Fruit fly (Drosophila melanogaster) whole organism, embryonic: Measurements from ENCODE around the gene CG1024.

Source experiments
- Adf1 ChIP-seq: fragments of 200-800 bp; sonication (Bioruptor generic); IDR thresholded peaks from 2 replicates; pipeline ENCODE4 v1.3.6; 2022; ENCODE audit warnings: missing biosample characterization, missing genetic modification characterization
- B-H2 ChIP-seq: fragments of 200-800 bp; sonication (Bioruptor generic); optimal IDR thresholded peaks from 2 replicates; lab custom pipeline; 2018; ENCODE audit warnings: missing biosample characterization, mild to moderate bottlenecking, missing genetic modification characterization
- CG11093 ChIP-seq: fragments of 200-800 bp; sonication (Bioruptor generic); IDR thresholded peaks from 3 replicates; pipeline ENCODE4 v1.3.6; 2022; ENCODE audit warnings: missing biosample characterization, missing genetic modification characterization
- CG12219 ChIP-seq: fragments of 200-800 bp; sonication (Bioruptor generic); optimal IDR thresholded peaks from 3 replicates; lab custom pipeline; 2018; ENCODE audit warnings: missing biosample characterization, mild to moderate bottlenecking, missing genetic modification characterization
- CG14710 ChIP-seq: fragments of 200-800 bp; sonication (Bioruptor generic); optimal IDR thresholded peaks from 3 replicates; lab custom pipeline; 2019; ENCODE audit warnings: missing biosample characterization, mild to moderate bottlenecking, missing genetic modification characterization, moderate library complexity
- CG1603 ChIP-seq: fragments of 200-800 bp; sonication (Bioruptor generic); optimal IDR thresholded peaks from 2 replicates; lab custom pipeline; 2019; ENCODE audit warnings: missing biosample characterization, mild to moderate bottlenecking, missing genetic modification characterization, moderate library complexity
- CG1647 ChIP-seq: fragments of 200-800 bp; sonication (Bioruptor generic); optimal IDR thresholded peaks from 3 replicates; lab custom pipeline; 2016; ENCODE audit warnings: missing biosample characterization, missing genetic modification characterization
- CG17802 ChIP-seq: fragments of 200-800 bp; sonication (Bioruptor generic); optimal IDR thresholded peaks from 2 replicates; lab custom pipeline; 2018; ENCODE audit warnings: missing biosample characterization, mild to moderate bottlenecking, missing genetic modification characterization, moderate library complexity
- CG17829 ChIP-seq: fragments of 200-800 bp; optimal IDR thresholded peaks from 2 replicates; lab custom pipeline; 2019; ENCODE audit warnings: missing biosample characterization, mild to moderate bottlenecking, missing genetic modification characterization, moderate library complexity
- CG1792 ChIP-seq: fragments of 200-800 bp; sonication (Bioruptor generic); optimal IDR thresholded peaks from 2 replicates; lab custom pipeline; 2016; ENCODE audit warnings: missing biosample characterization, missing genetic modification characterization
- CG2116 ChIP-seq: fragments of 200-800 bp; sonication (Bioruptor generic); optimal IDR thresholded peaks from 3 replicates; lab custom pipeline; 2018; ENCODE audit warnings: missing biosample characterization, mild to moderate bottlenecking, missing genetic modification characterization
- CG2120 ChIP-seq: fragments of 200-800 bp; sonication (Bioruptor generic); optimal IDR thresholded peaks from 3 replicates; lab custom pipeline; 2016; ENCODE audit warnings: missing biosample characterization, missing genetic modification characterization
- CG2199 ChIP-seq: fragments of 200-800 bp; sonication (Bioruptor generic); IDR thresholded peaks from 3 replicates; pipeline ENCODE4 v1.3.6; 2022; ENCODE audit warnings: missing biosample characterization, missing genetic modification characterization
- CG2202 ChIP-seq: fragments of 200-800 bp; sonication (Bioruptor generic); optimal IDR thresholded peaks from 2 replicates; lab custom pipeline; 2018; ENCODE audit warnings: missing biosample characterization, mild to moderate bottlenecking, missing genetic modification characterization
- CG33557 ChIP-seq: fragments of 200-800 bp; sonication (Bioruptor generic); optimal IDR thresholded peaks from 2 replicates; lab custom pipeline; 2019; ENCODE audit warnings: missing biosample characterization, mild to moderate bottlenecking, missing genetic modification characterization, moderate library complexity
- CG4424 ChIP-seq: fragments of 200-800 bp; sonication (Bioruptor generic); optimal IDR thresholded peaks from 3 replicates; lab custom pipeline; 2016; ENCODE audit warnings: missing biosample characterization, missing genetic modification characterization
- CG4730 ChIP-seq: fragments of 200-800 bp; sonication (Bioruptor generic); IDR thresholded peaks from 2 replicates; pipeline ENCODE4 v1.3.6; 2022; ENCODE audit warnings: missing biosample characterization, missing genetic modification characterization
- CG8290 ChIP-seq, 3 experiments: fragments of 200-800 bp; sonication (Bioruptor generic); optimal IDR thresholded peaks; 2 replicates each; lab custom pipeline; 2016 to 2019; ENCODE audit warnings: missing biosample characterization in 3 of 3, missing genetic modification characterization in 3 of 3, mild to moderate bottlenecking in 2 of 3, moderate library complexity in 1 of 3
- CkIIα-i1 ChIP-seq: fragments of 200-800 bp; sonication (Bioruptor generic); IDR thresholded peaks from 2 replicates; pipeline ENCODE4 v1.3.6; 2022; ENCODE audit warnings: missing biosample characterization, missing genetic modification characterization
- Dp ChIP-seq: fragments of 200-800 bp; sonication (Bioruptor generic); optimal IDR thresholded peaks from 2 replicates; lab custom pipeline; 2018; ENCODE audit warnings: missing biosample characterization, mild to moderate bottlenecking, missing genetic modification characterization, moderate library complexity
- Dref ChIP-seq: fragments of 200-800 bp; sonication (Bioruptor generic); IDR thresholded peaks from 2 replicates; pipeline ENCODE4 v1.3.6; 2022; ENCODE audit warnings: missing biosample characterization, missing genetic modification characterization
- H15 ChIP-seq: fragments of 200-800 bp; sonication (Bioruptor generic); IDR thresholded peaks from 3 replicates; pipeline ENCODE4 v1.3.6; 2022; ENCODE audit warnings: missing biosample characterization, missing genetic modification characterization
- Hand ChIP-seq: fragments of 200-800 bp; sonication (Bioruptor generic); optimal IDR thresholded peaks from 2 replicates; lab custom pipeline; 2017; ENCODE audit warnings: mild to moderate bottlenecking, missing biosample characterization, missing genetic modification reagents, missing genetic modification characterization
- Hmr ChIP-seq: fragments of 200-800 bp; sonication (Bioruptor generic); optimal IDR thresholded peaks from 3 replicates; lab custom pipeline; 2017; ENCODE audit warnings: mild to moderate bottlenecking, missing biosample characterization, missing genetic modification reagents, missing genetic modification characterization
- MESR4 ChIP-seq: fragments of 200-800 bp; sonication (Bioruptor generic); optimal IDR thresholded peaks from 2 replicates; lab custom pipeline; 2018; ENCODE audit warnings: missing biosample characterization, mild to moderate bottlenecking, missing genetic modification characterization, moderate library complexity
- Max ChIP-seq: fragments of 200-800 bp; sonication (Bioruptor generic); optimal IDR thresholded peaks from 2 replicates; lab custom pipeline; 2016; ENCODE audit warnings: missing biosample characterization, mild to moderate bottlenecking, missing genetic modification characterization
- Med ChIP-seq: fragments of 200-800 bp; sonication (Bioruptor generic); peaks from one replicate; lab custom pipeline; 2016; ENCODE audit warnings: missing biosample characterization, missing genetic modification characterization, mild to moderate bottlenecking, inconsistent platforms, moderate library complexity
- NfI ChIP-seq: fragments of 200-800 bp; sonication (Bioruptor generic); optimal IDR thresholded peaks from 3 replicates; lab custom pipeline; 2018; ENCODE audit warnings: missing biosample characterization, mild to moderate bottlenecking, missing genetic modification characterization, moderate library complexity
- Opbp ChIP-seq: fragments of 200-800 bp; sonication (Bioruptor generic); IDR thresholded peaks from 3 replicates; pipeline ENCODE4 v1.3.6; 2022; ENCODE audit warnings: missing biosample characterization, missing genetic modification characterization; ENCODE audit not compliant: partially characterized antibody
- Pdp1 ChIP-seq, 2 experiments: fragments of 200-800 bp; sonication (Bioruptor generic); optimal IDR thresholded peaks; 3 replicates each; lab custom pipeline; 2016; ENCODE audit warnings: missing biosample characterization in 2 of 2, missing genetic modification characterization in 2 of 2, mild to moderate bottlenecking in 1 of 2, moderate library complexity in 1 of 2
- bcd ChIP-seq: fragments of 200-800 bp; sonication (Bioruptor generic); optimal IDR thresholded peaks from 2 replicates; lab custom pipeline; 2017; ENCODE audit warnings: missing biosample characterization, mild to moderate bottlenecking, missing genetic modification characterization
- bsh ChIP-seq, 2 experiments: fragments of 200-800 bp; sonication (Bioruptor generic); optimal IDR thresholded peaks; 2 replicates each; lab custom pipeline; 2017 to 2018; ENCODE audit warnings: mild to moderate bottlenecking in 2 of 2, missing biosample characterization in 2 of 2, missing genetic modification characterization in 2 of 2, moderate library complexity in 1 of 2
- cas ChIP-seq: fragments of 200-800 bp; sonication (Bioruptor generic); IDR thresholded peaks from 2 replicates; pipeline ENCODE4 v1.3.6; 2022; ENCODE audit warnings: missing biosample characterization, missing genetic modification characterization
- caup ChIP-seq: fragments of 200-800 bp; sonication (Bioruptor generic); optimal IDR thresholded peaks from 3 replicates; lab custom pipeline; 2017; ENCODE audit warnings: missing biosample characterization, mild to moderate bottlenecking, missing genetic modification characterization, moderate library complexity; ENCODE audit not compliant: severe bottlenecking
- corto ChIP-seq: fragments of 200-800 bp; sonication (Bioruptor generic); optimal IDR thresholded peaks from 2 replicates; lab custom pipeline; 2016; ENCODE audit warnings: missing biosample characterization, mild to moderate bottlenecking, missing genetic modification characterization, moderate library complexity
- croc ChIP-seq: fragments of 200-800 bp; sonication (Bioruptor generic); conservative IDR thresholded peaks from 3 replicates; pipeline ENCODE4 v1.3.6; 2022; ENCODE audit warnings: missing biosample characterization, missing genetic modification characterization
- dimm ChIP-seq: fragments of 200-800 bp; sonication (Bioruptor generic); IDR thresholded peaks from 2 replicates; pipeline ENCODE4 v1.3.6; 2022; ENCODE audit warnings: missing biosample characterization, missing genetic modification characterization
- dmrt11E ChIP-seq: fragments of 200-800 bp; sonication (Bioruptor generic); optimal IDR thresholded peaks from 3 replicates; lab custom pipeline; 2018; ENCODE audit warnings: missing biosample characterization, mild to moderate bottlenecking, missing genetic modification characterization, moderate library complexity
- dmrt99B ChIP-seq: fragments of 200-800 bp; sonication (Bioruptor generic); optimal IDR thresholded peaks from 2 replicates; lab custom pipeline; 2018; ENCODE audit warnings: missing biosample characterization, mild to moderate bottlenecking, missing genetic modification characterization, moderate library complexity
- ems ChIP-seq: fragments of 200-800 bp; sonication (Bioruptor generic); optimal IDR thresholded peaks from 3 replicates; lab custom pipeline; 2016; ENCODE audit warnings: missing biosample characterization, missing genetic modification characterization
- fd102C ChIP-seq: fragments of 200-800 bp; sonication (Bioruptor generic); optimal IDR thresholded peaks from 2 replicates; lab custom pipeline; 2018; ENCODE audit warnings: missing biosample characterization, mild to moderate bottlenecking, missing genetic modification characterization, moderate library complexity
- grau ChIP-seq: fragments of 200-800 bp; optimal IDR thresholded peaks from 3 replicates; lab custom pipeline; 2019; ENCODE audit warnings: missing biosample characterization, mild to moderate bottlenecking, missing genetic modification characterization, moderate library complexity
- gsb-n ChIP-seq: fragments of 200-800 bp; sonication (Bioruptor generic); optimal IDR thresholded peaks from 3 replicates; lab custom pipeline; 2018; ENCODE audit warnings: missing biosample characterization, mild to moderate bottlenecking, missing genetic modification characterization
- insv ChIP-seq, 2 experiments: fragments of 200-800 bp; sonication (Bioruptor generic); optimal IDR thresholded peaks; 3 replicates each; lab custom pipeline; 2016 to 2018; ENCODE audit warnings: missing biosample characterization in 2 of 2, missing genetic modification characterization in 2 of 2
- klu ChIP-seq: fragments of 200-800 bp; sonication (Bioruptor generic); IDR thresholded peaks from 2 replicates; pipeline ENCODE4 v1.3.6; 2022; ENCODE audit warnings: missing biosample characterization, missing genetic modification characterization
- lmd ChIP-seq: fragments of 200-800 bp; sonication (Bioruptor generic); IDR thresholded peaks from 2 replicates; pipeline ENCODE4 v1.3.6; 2022; ENCODE audit warnings: missing biosample characterization, missing genetic modification characterization
- lola ChIP-seq, 3 experiments: fragments of >200 bp in 2 of 3; fragments of 200-800 bp in 1 of 3; sonication (Bioruptor generic) in 1 of 3; optimal IDR thresholded peaks; 2 replicates each; lab custom pipeline; 2017 to 2019; ENCODE audit warnings: missing biosample characterization in 3 of 3, missing genetic modification characterization in 3 of 3, mild to moderate bottlenecking in 1 of 3, moderate library complexity in 1 of 3
- nerfin-2 ChIP-seq: fragments of 200-800 bp; sonication (Bioruptor generic); IDR thresholded peaks from 2 replicates; pipeline ENCODE4 v1.3.6; 2022; ENCODE audit warnings: missing biosample characterization, missing genetic modification characterization; ENCODE audit not compliant: partially characterized antibody
- peb ChIP-seq: fragments of 200-800 bp; sonication (Bioruptor generic); IDR thresholded peaks from 2 replicates; pipeline ENCODE4 v1.3.6; 2022; ENCODE audit warnings: missing biosample characterization, missing genetic modification characterization
- wek ChIP-seq: fragments of 200-800 bp; sonication (Bioruptor generic); optimal IDR thresholded peaks from 3 replicates; lab custom pipeline; 2018; ENCODE audit warnings: missing biosample characterization, mild to moderate bottlenecking, missing genetic modification characterization, moderate library complexity

Gene CG1024

dm6 chr3R:6380129-6380528, at the start of gene CG1024, which contains the start of gene TfIIFalpha (continued):
- TF ChIP-seq CG1603 (tag; lab: Kevin White, UChicago), result peak; percentile 23
- TF ChIP-seq Med, result peak; percentile 49
- peak; percentile 78 for TF ChIP-seq Dref (GFP tag; lab: Robert Waterston, UW)
- no peak for TF ChIP-seq dimm (GFP tag; lab: Robert Waterston, UW)
- peak; percentile 79 for TF ChIP-seq Opbp (GFP tag; lab: Robert Waterston, UW)
- TF ChIP-seq bsh (GFP tag; optimal IDR thresholded peaks at IDR 0.05; lab: Kevin White, UChicago), result no peak
- TF ChIP-seq Dp (GFP tag; lab: Kevin White, UChicago), result peak; percentile 55
- TF ChIP-seq CG17802 (tag; lab: Kevin White, UChicago), result no peak
- no peak for TF ChIP-seq CkIIα-i1 (GFP tag; lab: Robert Waterston, UW)
- no peak for TF ChIP-seq Hand
- peak; percentile 24 for TF ChIP-seq CG2120 (GFP tag; lab: Kevin White, UChicago)
- no peak for TF ChIP-seq croc (GFP tag; lab: Robert Waterston, UW)
- TF ChIP-seq CG4424 (GFP tag; lab: Kevin White, UChicago), result no peak
- TF ChIP-seq CG4730, result no peak
- TF ChIP-seq MESR4 (GFP tag; lab: Kevin White, UChicago), result peak; percentile 8
- TF ChIP-seq ems, result no peak
- no peak for TF ChIP-seq Pdp1 (GFP tag; optimal IDR thresholded peaks at IDR 0.05; lab: Kevin White, UChicago)
- TF ChIP-seq Max (GFP tag; lab: Kevin White, UChicago), result peak; percentile 7
- no peak for TF ChIP-seq peb (GFP tag; lab: Robert Waterston, UW)
- no peak for TF ChIP-seq dmrt99B
- peak; percentile 1 for TF ChIP-seq CG33557 (GFP tag; lab: Kevin White, UChicago)
- no peak for TF ChIP-seq H15 (GFP tag; lab: Robert Waterston, UW)
- no peak for TF ChIP-seq CG12219 (GFP tag; lab: Kevin White, UChicago)
- TF ChIP-seq dmrt11E (tag; lab: Kevin White, UChicago), result no peak
- no peak for TF ChIP-seq klu (GFP tag; lab: Robert Waterston, UW)
- no peak for TF ChIP-seq NfI (GFP tag; lab: Kevin White, UChicago)
- no peak for TF ChIP-seq lmd (GFP tag; lab: Robert Waterston, UW)
- TF ChIP-seq CG2202 (tag; lab: Kevin White, UChicago), result no peak
- TF ChIP-seq bcd (GFP tag; lab: Kevin White, UChicago), result no peak
- TF ChIP-seq cas (GFP tag; lab: Robert Waterston, UW), result no peak
- TF ChIP-seq caup (GFP tag; lab: Kevin White, UChicago), result no peak
- TF ChIP-seq gsb-n (tag; lab: Kevin White, UChicago), result no peak
- no peak for TF ChIP-seq corto
- no peak for TF ChIP-seq CG11093 (GFP tag; lab: Robert Waterston, UW)
- TF ChIP-seq CG1647, result no peak
- no peak for TF ChIP-seq fd102C (GFP tag; lab: Kevin White, UChicago)
- no peak for TF ChIP-seq lola (GFP tag; optimal IDR thresholded peaks at IDR 0.05; lab: Kevin White, UChicago)
- TF ChIP-seq CG17829, result peak; percentile 41
- TF ChIP-seq B-H2 (GFP tag; lab: Kevin White, UChicago), result no peak
- no peak for TF ChIP-seq insv (GFP tag; optimal IDR thresholded peaks at IDR 0.05; lab: Kevin White, UChicago)
- no peak for TF ChIP-seq wek (GFP tag; lab: Kevin White, UChicago)
- peak; percentile 96 for TF ChIP-seq nerfin-2 (GFP tag; lab: Robert Waterston, UW)
- TF ChIP-seq Adf1 (GFP tag; lab: Robert Waterston, UW), result 0 out of 2 replicates have a peak, but pooled peaks have one; percentile 8
- TF ChIP-seq CG2199, result no peak
- TF ChIP-seq CG1792 (GFP tag; lab: Kevin White, UChicago), result no peak
- TF ChIP-seq Hmr (GFP tag; lab: Kevin White, UChicago), result no peak
- peak; percentile 14 for TF ChIP-seq grau (tag; lab: Kevin White, UChicago)
- TF ChIP-seq CG14710 (tag; lab: Kevin White, UChicago), result peak; percentile 53
- peak; percentile 90 for TF ChIP-seq CG2116
- no peak for TF ChIP-seq CG8290 (GFP tag; optimal IDR thresholded peaks at IDR 0.05; lab: Kevin White, UChicago)
- TF ChIP-seq CG8290 (tag; optimal IDR thresholded peaks at IDR 0.05; lab: Kevin White, UChicago), result no peak
